Worm (Caenorhabditis elegans): ENCODE measurements around the gene ZK218.11.

The ZK218.11 gene

ce11 chrV:17105483-17105882, 2.7 kb downstream of the ZK218.11 start, which contains the start of gene ZK218.7:
TSS of gene ZK218.7 (plus strand) at chrV:17105783.
- TF ChIP-seq efl-1 (optimal IDR thresholded peaks at IDR 0.05) (no peak), efl-1 (GFP tag; optimal IDR thresholded peaks at IDR 0.05 in 1 of 2) (peak in 1 of 2 experiments; percentile 28), nhr-19 (GFP tag; conservative IDR thresholded peaks at IDR 0.05) (no peak)

ce11 chrV:17104527-17104926, 3.7 kb downstream of the ZK218.11 start, which contains the start of gene nhr-248:
TSS of gene nhr-248 (minus strand) at chrV:17104627.
- no peak for TF ChIP-seq egl-27 (tag; optimal IDR thresholded peaks at IDR 0.05)
- TF ChIP-seq lin-13 (GFP tag; optimal IDR thresholded peaks at IDR 0.05) = no peak
- TF ChIP-seq efl-1 (optimal IDR thresholded peaks at IDR 0.05) = no peak
- TF ChIP-seq efl-1 (GFP tag; optimal IDR thresholded peaks at IDR 0.05 in 1 of 2) = peak in 1 of 2 experiments; percentile 66
- TF ChIP-seq alr-1 (tag; optimal IDR thresholded peaks at IDR 0.05; ENCODE audit: borderline replicate concordance) = no peak

ce11 chrV:17100829-17101228, 7.4 kb downstream of the ZK218.11 start, which contains the start of gene ZK218.5:
TSS of gene ZK218.5 (plus strand) at chrV:17101129.
- TF ChIP-seq nhr-20 (tag; optimal IDR thresholded peaks at IDR 0.05) = no peak
- no peak for TF ChIP-seq nhr-71 (tag; optimal IDR thresholded peaks at IDR 0.05)
- no peak for TF ChIP-seq C04F5.9 (tag; optimal IDR thresholded peaks at IDR 0.05)
- no peak for TF ChIP-seq snu-23 (GFP tag; optimal IDR thresholded peaks at IDR 0.05)
- no peak for TF ChIP-seq unc-98 (GFP tag; IDR thresholded peaks at IDR 0.05)
- no peak for TF ChIP-seq unc-30 (tag; optimal IDR thresholded peaks at IDR 0.05)
- TF ChIP-seq nhr-77 (tag; optimal IDR thresholded peaks at IDR 0.05) = no peak
- TF ChIP-seq zag-1 (tag; optimal IDR thresholded peaks at IDR 0.05) = no peak
- TF ChIP-seq rnt-1 (tag; optimal IDR thresholded peaks at IDR 0.05) = no peak
- no peak for TF ChIP-seq ceh-63 (GFP tag; optimal IDR thresholded peaks at IDR 0.05)
- no peak for TF ChIP-seq nhr-84 (tag; optimal IDR thresholded peaks at IDR 0.05)
- TF ChIP-seq C34B4.2 (tag; optimal IDR thresholded peaks at IDR 0.05) = no peak
- TF ChIP-seq xbp-1 (tag; optimal IDR thresholded peaks at IDR 0.05) = no peak
- no peak for TF ChIP-seq pag-3 (tag; optimal IDR thresholded peaks at IDR 0.05; ENCODE audit: borderline replicate concordance, insufficient read depth)
- no peak for TF ChIP-seq aha-1 (tag; optimal IDR thresholded peaks at IDR 0.05)
- TF ChIP-seq lin-39 (tag; optimal IDR thresholded peaks at IDR 0.05) = no peak
- TF ChIP-seq pax-3 (tag; optimal IDR thresholded peaks at IDR 0.05) = no peak
- no peak for TF ChIP-seq vab-15 (tag; optimal IDR thresholded peaks at IDR 0.05)

- no peak for TF ChIP-seq zag-1 (tag; optimal IDR thresholded peaks at IDR 0.05)
- TF ChIP-seq efl-1 (optimal IDR thresholded peaks at IDR 0.05) = no peak
- peak in 1 of 2 experiments; percentile 34 for TF ChIP-seq efl-1 (GFP tag; optimal IDR thresholded peaks at IDR 0.05 in 1 of 2)
Measured at ce11 chrV:17098669-17099068, 9.5 kb downstream of the ZK218.11 start, which contains the start of the genes ZK218.3 and ZK218.4. TSS of gene ZK218.3 (minus strand) at chrV:17098769. TSS of gene ZK218.4 (plus strand) at chrV:17098854.

- TF ChIP-seq unc-62 (GFP tag; optimal IDR thresholded peaks at IDR 0.05) (no peak), xbp-1 (tag; optimal IDR thresholded peaks at IDR 0.05) (no peak), alr-1 (tag; optimal IDR thresholded peaks at IDR 0.05; ENCODE audit: borderline replicate concordance) (no peak), ceh-90 (tag; optimal IDR thresholded peaks at IDR 0.05) (no peak), C16A3.4 (tag; optimal IDR thresholded peaks at IDR 0.05) (no peak), fkh-10 (GFP tag; optimal IDR thresholded peaks at IDR 0.05) (no peak), fkh-4 (tag; optimal IDR thresholded peaks at IDR 0.05; ENCODE audit: borderline replicate concordance) (no peak), isw-1 (GFP tag; IDR thresholded peaks at IDR 0.05) (no peak), jun-1 (tag; optimal IDR thresholded peaks at IDR 0.05) (no peak), elt-3 (tag; optimal IDR thresholded peaks at IDR 0.05) (no peak), lin-15B (tag; optimal IDR thresholded peaks at IDR 0.05) (no peak), nhr-85 (tag) (no peak), aly-2 (tag; optimal IDR thresholded peaks at IDR 0.05) (no peak), unc-98 (GFP tag; IDR thresholded peaks at IDR 0.05) (no peak), pag-3 (tag; optimal IDR thresholded peaks at IDR 0.05; ENCODE audit: borderline replicate concordance, insufficient read depth) (no peak), nhr-28 (tag; optimal IDR thresholded peaks at IDR 0.05) (no peak)
Measured at ce11 chrV:17094568-17094967, 13.6 kb downstream of the ZK218.11 start.
